Worm (Caenorhabditis elegans): ENCODE results near the gene btf-1.

Gene btf-1

DNA sequence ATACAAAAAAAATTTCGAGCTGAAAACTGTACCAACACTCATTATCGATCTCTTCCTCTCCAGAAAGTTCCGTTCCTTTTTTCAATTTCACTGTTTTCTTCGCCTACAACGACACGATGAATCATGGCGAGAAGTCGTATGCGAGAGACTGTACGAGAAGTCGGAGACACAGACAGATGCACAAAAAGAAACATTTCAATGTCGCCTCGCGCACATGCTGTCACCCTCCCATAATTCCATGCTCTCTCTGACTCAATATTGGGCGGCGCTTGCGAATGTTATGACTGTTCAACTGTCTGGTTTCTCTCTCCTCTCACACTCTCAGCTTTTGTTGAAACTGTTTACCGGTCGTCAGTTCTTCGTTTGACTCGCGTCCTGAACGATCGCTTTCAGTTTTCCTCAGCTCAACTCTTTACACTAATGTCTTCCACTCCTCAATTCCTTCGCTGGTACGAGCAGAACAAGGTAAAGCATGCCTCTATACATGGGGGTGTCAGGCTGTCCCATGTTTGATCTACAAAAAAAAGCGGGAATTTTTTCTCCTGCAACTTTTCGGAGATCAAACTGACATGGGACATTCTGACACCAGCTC is 3.2 kb upstream of the btf-1 start:
- no peak for TF ChIP-seq unc-39 (tag; optimal IDR thresholded peaks at IDR 0.05)
- no peak for TF ChIP-seq unc-130 (GFP tag; optimal IDR thresholded peaks at IDR 0.05)
- peak; percentile 64 for TF ChIP-seq mep-1 (tag; optimal IDR thresholded peaks at IDR 0.05)
- TF ChIP-seq nhr-10 (tag; optimal IDR thresholded peaks at IDR 0.05) = no peak
- peak in 1 of 2 experiments; percentile 56 for TF ChIP-seq lsy-2 (tag; optimal IDR thresholded peaks at IDR 0.05)
- TF ChIP-seq attf-4 (tag; optimal IDR thresholded peaks at IDR 0.05) = no peak
- TF ChIP-seq nhr-28 (tag; optimal IDR thresholded peaks at IDR 0.05) = no peak
- TF ChIP-seq lin-15B (tag; optimal IDR thresholded peaks at IDR 0.05) = no peak
- TF ChIP-seq hmg-1.1 (GFP tag; IDR thresholded peaks at IDR 0.05) = 0 out of 2 replicates have a peak, but pooled peaks have one; percentile 45
- TF ChIP-seq spr-1 (tag; optimal IDR thresholded peaks at IDR 0.05) = no peak
- TF ChIP-seq mdl-1 (tag; optimal IDR thresholded peaks at IDR 0.05) = peak in 1 of 2 experiments; percentile 64
- no peak for TF ChIP-seq T20F7.1 (GFP tag; optimal IDR thresholded peaks at IDR 0.05)
- peak; percentile 75 for TF ChIP-seq aha-1 (tag)
- no peak for TF ChIP-seq zfp-2 (tag; optimal IDR thresholded peaks at IDR 0.05)
- TF ChIP-seq sdz-12 (GFP tag; optimal IDR thresholded peaks at IDR 0.05) = no peak
- no peak for TF ChIP-seq skn-1 (tag; optimal IDR thresholded peaks at IDR 0.05)
- TF ChIP-seq ceh-82 (tag; optimal IDR thresholded peaks at IDR 0.05) = no peak
- TF ChIP-seq ztf-11 (tag; optimal IDR thresholded peaks at IDR 0.05) = no peak
- TF ChIP-seq ZK546.5 (tag; optimal IDR thresholded peaks at IDR 0.05) = no peak
- TF ChIP-seq nhr-6 (tag; optimal IDR thresholded peaks at IDR 0.05) = peak; percentile 63
- no peak for TF ChIP-seq lir-3 (tag; optimal IDR thresholded peaks at IDR 0.05)
- TF ChIP-seq jun-1 (tag; optimal IDR thresholded peaks at IDR 0.05) = no peak
- TF ChIP-seq daf-16 (GFP tag; optimal IDR thresholded peaks at IDR 0.05) = no peak
- TF ChIP-seq daf-16 (tag; optimal IDR thresholded peaks at IDR 0.05) = no peak
- TF ChIP-seq hlh-11 (tag; optimal IDR thresholded peaks at IDR 0.05) = peak; percentile 46
- peak; percentile 9 for TF ChIP-seq rbr-2 (tag; optimal IDR thresholded peaks at IDR 0.05)
- no peak for TF ChIP-seq pha-4 (GFP tag; IDR thresholded peaks at IDR 0.05)
- no peak for TF ChIP-seq pha-4 (tag; optimal IDR thresholded peaks at IDR 0.05)
- TF ChIP-seq T26A8.4 (GFP tag; IDR thresholded peaks at IDR 0.05) = no peak
- TF ChIP-seq R02D3.7 (tag; optimal IDR thresholded peaks at IDR 0.05) = no peak
- peak; percentile 24 for TF ChIP-seq hlh-30 (tag; optimal IDR thresholded peaks at IDR 0.05; ENCODE audit: insufficient read depth)
- TF ChIP-seq dve-1 (tag; optimal IDR thresholded peaks at IDR 0.05; ENCODE audit: insufficient read depth) = peak; percentile 14
- TF ChIP-seq snpc-1.2 (GFP tag; IDR thresholded peaks at IDR 0.05) = no peak
- TF ChIP-seq nhr-48 (tag; optimal IDR thresholded peaks at IDR 0.05) = no peak
- no peak for TF ChIP-seq mxl-3 (GFP tag; optimal IDR thresholded peaks at IDR 0.05)
- no peak for TF ChIP-seq nhr-77 (tag; optimal IDR thresholded peaks at IDR 0.05)
- no peak for TF ChIP-seq vab-7 (GFP tag; IDR thresholded peaks at IDR 0.05)
- TF ChIP-seq arid-1 (GFP tag; conservative IDR thresholded peaks at IDR 0.05) = no peak
- no peak for TF ChIP-seq zfp-3 (GFP tag; conservative IDR thresholded peaks at IDR 0.05)
- no peak for TF ChIP-seq lin-29 (GFP tag; IDR thresholded peaks at IDR 0.05)
- TF ChIP-seq nhr-25 (tag; optimal IDR thresholded peaks at IDR 0.05; ENCODE audit: borderline replicate concordance, insufficient read depth) = no peak
- no peak for TF ChIP-seq lin-1 (GFP tag; IDR thresholded peaks at IDR 0.05)
- TF ChIP-seq mxl-2 (GFP tag; conservative IDR thresholded peaks at IDR 0.05) = no peak
- TF ChIP-seq madf-5 (GFP tag; IDR thresholded peaks at IDR 0.05) = no peak
- TF ChIP-seq tra-1 (GFP tag; IDR thresholded peaks at IDR 0.05) = no peak
- TF ChIP-seq lim-7 (GFP tag; IDR thresholded peaks at IDR 0.05) = no peak
- TF ChIP-seq dmd-6 (GFP tag; IDR thresholded peaks at IDR 0.05) = no peak
- TF ChIP-seq ces-1 (GFP tag; optimal IDR thresholded peaks at IDR 0.05) = no peak
- no peak for TF ChIP-seq nhr-11 (tag; optimal IDR thresholded peaks at IDR 0.05)
- no peak for TF ChIP-seq F44E2.7 (GFP tag; IDR thresholded peaks at IDR 0.05)
- no peak for TF ChIP-seq hif-1 (tag; optimal IDR thresholded peaks at IDR 0.05)
- no peak for TF ChIP-seq php-3 (GFP tag; IDR thresholded peaks at IDR 0.05)

Data from whole organism, L4 larva.